Fruit fly (Drosophila melanogaster) whole organism, wandering third instar larva: Measurements from ENCODE around the gene rtet.
A peak's percentile ranks its signal among the peaks of the same experiment; 100 is the strongest.

ENCODE experiments used
- Abd-B ChIP-seq: fragments of >200 bp; optimal IDR thresholded peaks from 2 replicates; lab custom pipeline; 2017; ENCODE audit warnings: missing biosample characterization, missing genetic modification characterization
- CrebA ChIP-seq: fragments of 200-800 bp; sonication (Bioruptor generic); optimal IDR thresholded peaks from 2 replicates; lab custom pipeline; 2016; ENCODE audit warnings: missing biosample characterization, mild to moderate bottlenecking, missing genetic modification characterization, borderline replicate concordance
- Dif ChIP-seq: fragments of 200-275, 200-300 bp; sonication (Bioruptor generic); optimal IDR thresholded peaks from 2 replicates; lab custom pipeline; 2018; ENCODE audit warnings: missing biosample characterization, missing genetic modification characterization; ENCODE audit not compliant: partially characterized antibody
- HLH106 ChIP-seq: fragments of 200-800 bp; optimal IDR thresholded peaks from 3 replicates; lab custom pipeline; 2019; ENCODE audit warnings: missing biosample characterization, mild to moderate bottlenecking, missing genetic modification characterization, moderate library complexity
- Hnf4 ChIP-seq: fragments of 200-800 bp; sonication (Bioruptor generic); optimal IDR thresholded peaks from 2 replicates; lab custom pipeline; 2016; ENCODE audit warnings: missing biosample characterization, mild to moderate bottlenecking, missing genetic modification characterization
- Hr83 ChIP-seq: fragments of 200-300 bp; sonication (Bioruptor generic); optimal IDR thresholded peaks from 2 replicates; lab custom pipeline; 2016; ENCODE audit warnings: missing biosample characterization, mild to moderate bottlenecking, missing genetic modification characterization, moderate library complexity; ENCODE audit not compliant: poor library complexity, severe bottlenecking
- Jra ChIP-seq: sonication (Bioruptor generic); optimal IDR thresholded peaks from 2 replicates; lab custom pipeline; 2016; ENCODE audit warnings: missing biosample characterization, missing genetic modification characterization
- Myc ChIP-seq: fragments of >200 bp; optimal IDR thresholded peaks from 2 replicates; lab custom pipeline; 2017
- N ChIP-seq: fragments of >200 bp; optimal IDR thresholded peaks from 2 replicates; lab custom pipeline; 2018; ENCODE audit warnings: missing biosample characterization, missing external identifiers, missing genetic modification characterization
- OdsH ChIP-seq: fragments of 200-800 bp; sonication (Bioruptor generic); optimal IDR thresholded peaks from 2 replicates; lab custom pipeline; 2016; ENCODE audit warnings: missing biosample characterization, mild to moderate bottlenecking, missing genetic modification characterization
- Rel ChIP-seq, 2 experiments: fragments of 200-800 bp; sonication (Bioruptor generic) in 1 of 2; optimal IDR thresholded peaks; 2 replicates in 1 of 2; 3 replicates in 1 of 2; lab custom pipeline; 2016 to 2019; ENCODE audit warnings: mild to moderate bottlenecking in 2 of 2, missing biosample characterization in 2 of 2, missing genetic modification characterization in 2 of 2, moderate library complexity in 1 of 2
- Sp1 ChIP-seq: fragments of 200-800 bp; sonication (Bioruptor generic); optimal IDR thresholded peaks from 3 replicates; lab custom pipeline; 2019; ENCODE audit warnings: missing biosample characterization, mild to moderate bottlenecking, missing genetic modification characterization, moderate library complexity
- Vsx2 ChIP-seq: fragments of 200-300, 225-300 bp; sonication (Bioruptor generic); optimal IDR thresholded peaks from 2 replicates; lab custom pipeline; 2018; ENCODE audit warnings: missing biosample characterization, missing genetic modification characterization; ENCODE audit not compliant: partially characterized antibody
- br ChIP-seq: fragments of 200-800 bp; sonication (Bioruptor generic); optimal IDR thresholded peaks from 2 replicates; lab custom pipeline; 2016; ENCODE audit warnings: missing biosample characterization, missing genetic modification characterization
- brk ChIP-seq: fragments of 200-800 bp; sonication (Bioruptor generic); optimal IDR thresholded peaks from 2 replicates; lab custom pipeline; 2016; ENCODE audit warnings: missing biosample characterization, mild to moderate bottlenecking, missing genetic modification characterization
- dl ChIP-seq, 2 experiments: fragments of 175-275, 200-275 bp in 1 of 2; fragments of 200-275 bp in 1 of 2; sonication (Bioruptor generic); optimal IDR thresholded peaks; lab custom pipeline; 2018; ENCODE audit warnings: mild to moderate bottlenecking in 2 of 2, missing biosample characterization in 2 of 2, missing genetic modification characterization in 2 of 2, moderate library complexity in 2 of 2; ENCODE audit not compliant: partially characterized antibody in 2 of 2, insufficient read depth in 1 of 2
- ey ChIP-seq: fragments of 200-800 bp; sonication (Bioruptor generic); optimal IDR thresholded peaks from 2 replicates; lab custom pipeline; 2016; ENCODE audit warnings: missing biosample characterization, missing genetic modification characterization
- foxo ChIP-seq, 2 experiments: fragments of 200-800 bp; sonication (Bioruptor generic); optimal IDR thresholded peaks; 2 replicates in 1 of 2; 3 replicates in 1 of 2; lab custom pipeline; 2016 to 2017; ENCODE audit warnings: missing biosample characterization in 2 of 2, missing genetic modification characterization in 2 of 2
- fru ChIP-seq: fragments of 200-800 bp; sonication (Bioruptor generic); optimal IDR thresholded peaks from 3 replicates; lab custom pipeline; 2016; ENCODE audit warnings: missing biosample characterization, mild to moderate bottlenecking, missing genetic modification characterization
- h ChIP-seq: fragments of 200-800 bp; sonication (Bioruptor generic); optimal IDR thresholded peaks from 3 replicates; lab custom pipeline; 2016; ENCODE audit warnings: missing biosample characterization, mild to moderate bottlenecking, missing genetic modification characterization
- jim ChIP-seq: fragments of 175-275, 200-325 bp; sonication (Bioruptor generic); optimal IDR thresholded peaks from 2 replicates; lab custom pipeline; 2016; ENCODE audit warnings: missing biosample characterization, mild to moderate bottlenecking, missing genetic modification characterization
- pan ChIP-seq: fragments of >200 bp; optimal IDR thresholded peaks from 2 replicates; lab custom pipeline; 2017
- psq ChIP-seq: fragments of 200-800 bp; sonication (Bioruptor generic); optimal IDR thresholded peaks from 3 replicates; lab custom pipeline; 2017; ENCODE audit warnings: missing biosample characterization, mild to moderate bottlenecking, missing genetic modification characterization, moderate library complexity
- rgr ChIP-seq: fragments of 200-800 bp; sonication (Bioruptor generic); optimal IDR thresholded peaks from 3 replicates; lab custom pipeline; 2016; ENCODE audit warnings: missing biosample characterization, mild to moderate bottlenecking, missing genetic modification characterization
- tai ChIP-seq: sonication (Bioruptor generic); optimal IDR thresholded peaks from 2 replicates; lab custom pipeline; 2016; ENCODE audit warnings: missing biosample characterization, missing genetic modification characterization
- usp ChIP-seq: fragments of >200 bp; optimal IDR thresholded peaks from 2 replicates; lab custom pipeline; 2017; ENCODE audit warnings: missing biosample characterization, missing genetic modification characterization
- woc ChIP-seq: sonication (Bioruptor generic); optimal IDR thresholded peaks from 2 replicates; lab custom pipeline; 2016; ENCODE audit warnings: missing biosample characterization, mild to moderate bottlenecking, missing genetic modification characterization

rtet gene

dm6 chr3R:21059486-21060356, 48.5 kb upstream of the rtet start:
- TF ChIP-seq Hnf4 (GFP tag; lab: Kevin White, UChicago), result peak; percentile 2
- no peak for TF ChIP-seq Myc (lab: Kevin White, UChicago)
- no peak for TF ChIP-seq jim (GFP tag; lab: Kevin White, UChicago)
- no peak for TF ChIP-seq woc
- TF ChIP-seq tai (GFP tag; lab: Kevin White, UChicago), result no peak
- no peak for TF ChIP-seq Sp1 (GFP tag; lab: Kevin White, UChicago)
- peak; percentile 51 for TF ChIP-seq brk
- TF ChIP-seq Hr83 (GFP tag; lab: Kevin White, UChicago), result no peak
- TF ChIP-seq CrebA, result peak; percentile 11
- no peak for TF ChIP-seq ey (GFP tag; lab: Kevin White, UChicago)

dm6 chr3R:21060430-21061245, 47.6 kb upstream of the rtet start, which contains the start of gene Mvl:
Gene Mvl (minus strand): TSS chr3R:21060800.
- TF ChIP-seq Hnf4 (GFP tag; lab: Kevin White, UChicago), result peak; percentile 48
- peak in 1 of 2 experiments; percentile 32 for TF ChIP-seq dl (GFP tag; optimal IDR thresholded peaks at IDR 0.05; lab: Kevin White, UChicago; ENCODE audit: insufficient read depth in 1 of 2, partially characterized antibody in 2 of 2)
- TF ChIP-seq usp (GFP tag; lab: Kevin White, UChicago), result no peak
- TF ChIP-seq br (GFP tag; lab: Kevin White, UChicago), result peak; percentile 36
- peak in 1 of 2 experiments; percentile 3 for TF ChIP-seq foxo (GFP tag; optimal IDR thresholded peaks at IDR 0.05; lab: Kevin White, UChicago)
- TF ChIP-seq pan (lab: Kevin White, UChicago), result no peak
- TF ChIP-seq OdsH (GFP tag; lab: Kevin White, UChicago), result no peak
- TF ChIP-seq Hr83 (GFP tag; lab: Kevin White, UChicago), result peak; percentile 56
- TF ChIP-seq Vsx2 (GFP tag; lab: Kevin White, UChicago), result no peak
- TF ChIP-seq Sp1 (GFP tag; lab: Kevin White, UChicago), result peak; percentile 4
- TF ChIP-seq Dif (GFP tag; lab: Kevin White, UChicago), result peak; percentile 69
- no peak for TF ChIP-seq Rel (GFP tag; optimal IDR thresholded peaks at IDR 0.05; lab: Kevin White, UChicago)
- peak; percentile 72 for TF ChIP-seq Rel (tag; optimal IDR thresholded peaks at IDR 0.05; lab: Kevin White, UChicago)
- TF ChIP-seq h, result peak; percentile 72
- peak; percentile 38 for TF ChIP-seq rgr (GFP tag; lab: Kevin White, UChicago)
- TF ChIP-seq tai (GFP tag; lab: Kevin White, UChicago), result no peak
- peak; percentile 7 for TF ChIP-seq psq (GFP tag; lab: Kevin White, UChicago)
- no peak for TF ChIP-seq CrebA
- no peak for TF ChIP-seq Jra (GFP tag; lab: Kevin White, UChicago)
- TF ChIP-seq ey (GFP tag; lab: Kevin White, UChicago), result no peak
- TF ChIP-seq woc, result no peak
- no peak for TF ChIP-seq HLH106 (tag; lab: Kevin White, UChicago)
- peak; percentile 55 for TF ChIP-seq fru (GFP tag; lab: Kevin White, UChicago)
- TF ChIP-seq, all 38 proteins: peak for 12

dm6 chr3R:21063433-21063832, 44.8 kb upstream of the rtet start:
- TF ChIP-seq Myc (lab: Kevin White, UChicago) (no peak), N (no peak), fru (GFP tag; lab: Kevin White, UChicago) (no peak), Dif (GFP tag; lab: Kevin White, UChicago) (no peak), Abd-B (GFP tag; lab: Kevin White, UChicago) (no peak), dl (GFP tag; optimal IDR thresholded peaks at IDR 0.05; lab: Kevin White, UChicago; ENCODE audit: insufficient read depth in 1 of 2, partially characterized antibody in 2 of 2) (no peak), Rel (GFP tag; optimal IDR thresholded peaks at IDR 0.05; lab: Kevin White, UChicago) (no peak), Rel (tag; optimal IDR thresholded peaks at IDR 0.05; lab: Kevin White, UChicago) (no peak)
